Worm (Caenorhabditis elegans) whole organism, young adult: Measurements from ENCODE around the gene bath-39.

Source experiments
- B0019.2 ChIP-seq: fragments of 200-800 bp; sonication (Bioruptor generic); conservative IDR thresholded peaks from 2 replicates; pipeline ENCODE4 v1.3.6; 2022; ENCODE audit warnings: missing genetic modification reagents, missing genetic modification characterization, missing compliant biosample characterization
- C17E4.6 ChIP-seq: fragments of 200-800 bp; sonication (Bioruptor generic); IDR thresholded peaks from 2 replicates; pipeline ENCODE4 v1.3.6; 2022; ENCODE audit warnings: missing genetic modification reagents, missing genetic modification characterization, missing compliant biosample characterization
- F10E7.11 ChIP-seq: sonication (generic microtip); optimal IDR thresholded peaks from 2 replicates; lab custom pipeline; 2017; ENCODE audit warnings: mild to moderate bottlenecking, missing genetic modification characterization, moderate library complexity, missing compliant biosample characterization
- F33H1.4 ChIP-seq: fragments of 200-800 bp; sonication (Bioruptor generic); IDR thresholded peaks from 2 replicates; pipeline ENCODE4 v1.3.6; 2022; ENCODE audit warnings: missing genetic modification reagents, missing genetic modification characterization, missing compliant biosample characterization
- F37B4.10 ChIP-seq: fragments of 200-800 bp; sonication (Bioruptor generic); IDR thresholded peaks from 2 replicates; pipeline ENCODE4 v1.3.6; 2022; ENCODE audit warnings: missing genetic modification characterization, missing compliant biosample characterization
- K11D2.4 ChIP-seq: fragments of 200-800 bp; sonication (Bioruptor generic); IDR thresholded peaks from 2 replicates; pipeline ENCODE4 v1.3.6; 2022; ENCODE audit warnings: missing genetic modification reagents, missing genetic modification characterization, missing compliant biosample characterization
- K12H6.12 ChIP-seq: fragments of 200-800 bp; sonication (Bioruptor generic); optimal IDR thresholded peaks from 2 replicates; lab custom pipeline; 2018; ENCODE audit warnings: mild to moderate bottlenecking, missing genetic modification characterization, missing compliant biosample characterization
- T26A5.8 ChIP-seq: sonication (generic microtip); optimal IDR thresholded peaks from 2 replicates; lab custom pipeline; 2016; ENCODE audit warnings: missing genetic modification characterization, missing compliant biosample characterization
- aptf-2 ChIP-seq: fragments of 200-800 bp; sonication (Bioruptor generic); conservative IDR thresholded peaks from 2 replicates; pipeline ENCODE4 v1.3.6; 2022; ENCODE audit warnings: missing genetic modification reagents, missing genetic modification characterization, missing compliant biosample characterization
- atf-7 ChIP-seq: sonication (generic microtip); optimal IDR thresholded peaks from 2 replicates; lab custom pipeline; 2017; ENCODE audit warnings: mild to moderate bottlenecking, missing genetic modification characterization, missing compliant biosample characterization
- athp-1 ChIP-seq: sonication (generic microtip); optimal IDR thresholded peaks from 2 replicates; lab custom pipeline; 2017; ENCODE audit warnings: mild to moderate bottlenecking, missing genetic modification characterization, missing compliant biosample characterization
- bed-1 ChIP-seq: fragments of 200-800 bp; sonication (Bioruptor generic); IDR thresholded peaks from 2 replicates; pipeline ENCODE4 v1.3.6; 2022; ENCODE audit warnings: missing genetic modification reagents, missing genetic modification characterization, missing compliant biosample characterization
- bed-2 ChIP-seq: fragments of 200-800 bp; sonication (Bioruptor generic); IDR thresholded peaks from 2 replicates; pipeline ENCODE4 v1.3.6; 2022; ENCODE audit warnings: missing genetic modification reagents, missing genetic modification characterization, missing compliant biosample characterization
- ccch-3 ChIP-seq: fragments of 200-800 bp; sonication (Bioruptor generic); optimal IDR thresholded peaks from 2 replicates; lab custom pipeline; 2018; ENCODE audit warnings: mild to moderate bottlenecking, missing genetic modification characterization, missing compliant biosample characterization
- ceh-100 ChIP-seq: fragments of 200-800 bp; sonication (Bioruptor generic); IDR thresholded peaks from 2 replicates; pipeline ENCODE4 v1.3.6; 2022; ENCODE audit warnings: missing genetic modification reagents, missing genetic modification characterization, missing compliant biosample characterization
- ceh-58 ChIP-seq: fragments of 200-800 bp; sonication (Bioruptor generic); IDR thresholded peaks from 2 replicates; pipeline ENCODE4 v1.3.6; 2022; ENCODE audit warnings: missing genetic modification characterization, missing compliant biosample characterization
- ceh-79 ChIP-seq: sonication (generic microtip); optimal IDR thresholded peaks from 2 replicates; lab custom pipeline; 2017; ENCODE audit warnings: mild to moderate bottlenecking, missing genetic modification characterization, missing compliant biosample characterization
- ceh-91 ChIP-seq: fragments of 200-800 bp; sonication (Bioruptor generic); IDR thresholded peaks from 2 replicates; pipeline ENCODE4 v1.3.6; 2022; ENCODE audit warnings: missing genetic modification reagents, missing genetic modification characterization, missing compliant biosample characterization
- chd-7 ChIP-seq: sonication (generic microtip); optimal IDR thresholded peaks from 2 replicates; lab custom pipeline; 2016; ENCODE audit warnings: mild to moderate bottlenecking, missing genetic modification characterization, moderate library complexity, missing compliant biosample characterization
- dpl-1 ChIP-seq: fragments of 150-350 bp; optimal IDR thresholded peaks from 2 replicates; lab custom pipeline; 2014; ENCODE audit warnings: missing biosample characterization, missing genetic modification reagents, missing genetic modification characterization
- efl-1 ChIP-seq: fragments of 150-350 bp; optimal IDR thresholded peaks from 2 replicates; lab custom pipeline; 2014; ENCODE audit warnings: missing biosample characterization, missing genetic modification reagents, missing genetic modification characterization
- him-1 ChIP-seq: sonication (generic microtip); optimal IDR thresholded peaks from 2 replicates; lab custom pipeline; 2016; ENCODE audit warnings: missing genotype, missing genetic modification reagents, missing genetic modification characterization, missing compliant biosample characterization
- hsf-1 ChIP-seq: fragments of 200-800 bp; sonication (Bioruptor generic); IDR thresholded peaks from 2 replicates; pipeline ENCODE4 v1.3.6; 2022; ENCODE audit warnings: missing genetic modification reagents, missing genetic modification characterization, missing compliant biosample characterization
- lin-54 ChIP-seq: fragments of 200-800 bp; sonication (Bioruptor generic); optimal IDR thresholded peaks from 2 replicates; lab custom pipeline; 2018; ENCODE audit warnings: mild to moderate bottlenecking, missing genetic modification characterization, missing compliant biosample characterization
- madf-10 ChIP-seq: sonication (generic microtip); optimal IDR thresholded peaks from 2 replicates; lab custom pipeline; 2016; ENCODE audit warnings: mild to moderate bottlenecking, missing genetic modification characterization, missing compliant biosample characterization
- mes-4 ChIP-seq: sonication (generic microtip); optimal IDR thresholded peaks from 2 replicates; lab custom pipeline; 2016; ENCODE audit warnings: missing genotype, missing genetic modification characterization, missing compliant biosample characterization
- nfya-1 ChIP-seq: sonication (generic microtip); optimal IDR thresholded peaks from 2 replicates; lab custom pipeline; 2017; ENCODE audit warnings: antibody characterized with exemption, missing compliant biosample characterization, missing genetic modification characterization, borderline replicate concordance; ENCODE audit not compliant: insufficient read depth
- nfya-2 ChIP-seq: fragments of 200-800 bp; sonication (Bioruptor generic); IDR thresholded peaks from 2 replicates; pipeline ENCODE4 v1.3.6; 2022; ENCODE audit warnings: missing genetic modification reagents, missing genetic modification characterization, missing compliant biosample characterization
- nhr-120 ChIP-seq: fragments of 200-800 bp; sonication (Bioruptor generic); IDR thresholded peaks from 2 replicates; pipeline ENCODE4 v1.3.6; 2022; ENCODE audit warnings: missing genetic modification characterization, missing compliant biosample characterization
- nhr-179 ChIP-seq: sonication (generic microtip); optimal IDR thresholded peaks from 2 replicates; lab custom pipeline; 2016; ENCODE audit warnings: mild to moderate bottlenecking, missing genetic modification characterization, missing compliant biosample characterization
- nhr-27 ChIP-seq: fragments of 200-800 bp; sonication (Bioruptor generic); optimal IDR thresholded peaks from 2 replicates; lab custom pipeline; 2018; ENCODE audit warnings: mild to moderate bottlenecking, missing genetic modification characterization, moderate library complexity, missing compliant biosample characterization
- nhr-90 ChIP-seq: sonication (generic microtip); optimal IDR thresholded peaks from 2 replicates; lab custom pipeline; 2016; ENCODE audit warnings: missing genotype, mild to moderate bottlenecking, missing genetic modification characterization, missing compliant biosample characterization
- snpc-3.4 ChIP-seq: sonication (generic microtip); optimal IDR thresholded peaks from 2 replicates; lab custom pipeline; 2017; ENCODE audit warnings: missing genetic modification characterization, mild to moderate bottlenecking, missing compliant biosample characterization, antibody characterized with exemption, moderate library complexity, missing genotype, missing genetic modification reagents
- tbx-9 ChIP-seq: sonication (generic microtip); optimal IDR thresholded peaks from 2 replicates; lab custom pipeline; 2016; ENCODE audit warnings: borderline replicate concordance, missing genetic modification characterization, inconsistent platforms, missing compliant biosample characterization
- zim-3 ChIP-seq: sonication (generic microtip); optimal IDR thresholded peaks from 2 replicates; lab custom pipeline; 2017; ENCODE audit warnings: mild to moderate bottlenecking, missing genetic modification characterization, moderate library complexity, missing compliant biosample characterization
- ztf-26 ChIP-seq: sonication (generic microtip); optimal IDR thresholded peaks from 2 replicates; lab custom pipeline; 2017; ENCODE audit warnings: missing genetic modification characterization, missing compliant biosample characterization
- ztf-28 ChIP-seq: fragments of 200-800 bp; sonication (Bioruptor generic); IDR thresholded peaks from 2 replicates; pipeline ENCODE4 v1.3.6; 2022; ENCODE audit warnings: missing genetic modification reagents, missing genetic modification characterization, missing compliant biosample characterization
- ztf-3 ChIP-seq: fragments of 200-800 bp; sonication (Bioruptor generic); optimal IDR thresholded peaks from 2 replicates; lab custom pipeline; 2018; ENCODE audit warnings: mild to moderate bottlenecking, missing genetic modification characterization, missing compliant biosample characterization
- ztf-6 ChIP-seq: fragments of 200-800 bp; sonication (Bioruptor generic); IDR thresholded peaks from 2 replicates; pipeline ENCODE4 v1.3.6; 2022; ENCODE audit warnings: missing genetic modification reagents, missing genetic modification characterization, missing compliant biosample characterization

Gene bath-39

DNA sequence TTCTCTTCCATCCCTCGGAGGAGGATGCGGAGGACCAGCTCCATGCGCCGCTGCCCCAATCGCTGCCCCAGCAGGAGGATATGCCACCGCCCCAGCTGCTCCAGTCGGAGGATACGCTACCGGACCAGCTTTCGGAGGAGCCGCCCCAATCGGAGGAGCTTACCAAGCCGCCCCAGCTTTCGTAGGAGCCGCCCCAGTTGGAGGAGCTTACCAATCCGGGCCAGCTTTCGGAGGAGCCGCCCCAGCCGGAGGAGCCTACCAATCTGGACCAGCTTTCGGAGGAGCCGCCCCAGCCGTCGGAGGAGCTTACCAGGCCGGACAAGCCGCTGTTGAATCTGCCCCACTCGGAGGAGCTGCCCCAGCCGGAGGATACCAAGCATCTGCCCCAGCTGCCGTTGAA, 43.8 kb upstream of the bath-39 start (continued):
- TF ChIP-seq bed-1 (GFP tag; lab: Robert Waterston, UW) (no peak), zim-3 (peak; percentile 30), ceh-91 (GFP tag; lab: Robert Waterston, UW) (no peak), him-1 (tag; lab: Kevin White, UChicago) (no peak), madf-10 (tag; lab: Kevin White, UChicago) (no peak), F33H1.4 (GFP tag; lab: Robert Waterston, UW) (no peak), chd-7 (tag; lab: Kevin White, UChicago) (no peak), ceh-100 (GFP tag; lab: Robert Waterston, UW) (no peak), ztf-6 (no peak), hsf-1 (GFP tag; lab: Robert Waterston, UW) (no peak), ceh-79 (tag; lab: Kevin White, UChicago) (no peak), efl-1 (GFP tag; lab: Kevin White, UChicago) (no peak), snpc-3.4 (tag; lab: Kevin White, UChicago) (no peak), mes-4 (tag; lab: Kevin White, UChicago) (peak; percentile 53), lin-54 (GFP tag; lab: Kevin White, UChicago) (no peak), ztf-3 (GFP tag; lab: Kevin White, UChicago) (no peak), T26A5.8 (tag; lab: Kevin White, UChicago) (no peak)

DNA sequence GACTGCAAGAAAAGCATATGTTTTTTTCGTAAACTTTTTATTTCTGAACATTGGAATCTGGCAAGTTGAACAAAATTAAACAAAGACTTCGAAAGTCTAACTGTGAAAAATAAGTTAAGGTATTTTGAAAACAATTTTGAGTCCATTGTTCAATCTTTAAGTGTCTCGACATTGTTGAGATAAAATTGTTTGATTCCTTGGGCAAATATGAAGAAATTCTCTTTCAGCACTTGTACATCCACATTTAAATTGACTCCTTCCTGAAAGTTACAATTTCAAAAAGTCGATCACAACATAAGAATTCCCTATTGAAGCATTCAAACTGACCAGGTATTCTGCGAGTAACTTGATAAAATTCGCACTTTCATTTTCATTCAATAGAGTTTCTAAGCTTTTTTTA, 43.2 kb upstream of the bath-39 start:
- no peak for TF ChIP-seq zim-3
- TF ChIP-seq dpl-1 (GFP tag; lab: Kevin White, UChicago) = no peak
- TF ChIP-seq K12H6.12 (tag; lab: Kevin White, UChicago) = no peak
- no peak for TF ChIP-seq atf-7 (tag; lab: Kevin White, UChicago)
- TF ChIP-seq nfya-1 (tag; lab: Kevin White, UChicago) = no peak

DNA sequence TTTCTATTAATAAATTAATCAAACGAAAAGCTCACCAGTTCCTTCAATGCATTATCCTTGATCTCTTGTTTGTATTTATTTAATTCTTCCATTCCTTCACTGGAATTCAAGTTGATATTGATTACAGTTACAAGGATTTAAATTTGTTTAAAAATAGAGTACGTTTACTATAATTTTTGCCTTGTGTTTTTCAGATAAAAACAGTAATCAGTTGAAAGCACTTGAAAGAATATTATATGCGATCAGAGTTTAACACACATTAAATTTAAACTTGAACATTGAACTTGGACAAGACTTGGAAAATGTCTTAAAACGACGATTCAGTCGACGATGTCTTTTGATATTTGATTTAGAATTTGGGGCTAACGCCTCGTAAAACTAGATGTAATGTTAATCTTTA, 41.7 kb upstream of the bath-39 start, which contains the start of gene F53F1.6:
Gene F53F1.6, minus strand, starts transcription at position 101 of the 400 bp plus-strand sequence.
- TF ChIP-seq bed-2 (GFP tag; lab: Robert Waterston, UW) (no peak), nhr-27 (tag; lab: Kevin White, UChicago) (no peak), ztf-28 (no peak), lin-54 (GFP tag; lab: Kevin White, UChicago) (no peak)

DNA sequence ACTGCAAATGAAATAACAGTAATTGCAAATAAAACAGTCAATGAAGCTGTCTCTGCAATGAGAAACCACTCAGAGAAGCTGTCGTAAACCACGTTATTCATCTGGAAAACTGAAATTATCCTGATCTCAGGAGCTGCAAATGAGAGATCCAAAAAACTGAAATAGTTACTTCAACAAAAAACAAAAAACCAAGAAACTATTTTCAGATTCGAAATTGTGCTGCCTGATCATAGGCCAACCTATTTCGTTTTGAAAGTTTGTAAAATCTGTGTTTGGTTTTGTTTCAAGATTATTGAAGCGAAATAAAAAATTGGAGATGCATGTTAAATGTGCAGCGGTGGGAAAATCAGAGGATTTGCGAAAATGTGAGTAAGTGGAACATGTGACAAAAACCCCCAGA, 38.6 kb upstream of the bath-39 start, which contains the start of gene srv-8:
Gene srv-8, minus strand, starts transcription at position 101 of the 400 bp plus-strand sequence.
- TF ChIP-seq ztf-3 (GFP tag; lab: Kevin White, UChicago) (no peak), F37B4.10 (GFP tag; lab: Robert Waterston, UW) (no peak), ceh-79 (tag; lab: Kevin White, UChicago) (no peak), tbx-9 (tag; lab: Kevin White, UChicago) (no peak), ztf-26 (no peak), nhr-120 (GFP tag; lab: Robert Waterston, UW) (no peak), nfya-2 (GFP tag; lab: Robert Waterston, UW) (no peak), ztf-28 (no peak), K11D2.4 (GFP tag; lab: Robert Waterston, UW) (no peak), ccch-3 (GFP tag; lab: Kevin White, UChicago) (no peak), nhr-179 (tag; lab: Kevin White, UChicago) (no peak), B0019.2 (GFP tag; lab: Robert Waterston, UW) (no peak), aptf-2 (GFP tag; lab: Robert Waterston, UW) (no peak), C17E4.6 (GFP tag; lab: Robert Waterston, UW) (no peak), F33H1.4 (GFP tag; lab: Robert Waterston, UW) (no peak), F10E7.11 (tag; lab: Kevin White, UChicago) (no peak), nhr-90 (tag; lab: Kevin White, UChicago) (no peak), ceh-58 (GFP tag; lab: Robert Waterston, UW) (no peak), athp-1 (no peak)
